Worm (Caenorhabditis elegans) whole organism, young adult: Measurements from ENCODE around the gene epg-7.

Experiments
- F10E7.11 ChIP-seq: sonication (generic microtip); optimal IDR thresholded peaks from 2 replicates; lab custom pipeline; 2017; ENCODE audit warnings: mild to moderate bottlenecking, missing genetic modification characterization, moderate library complexity, missing compliant biosample characterization
- F22D6.2 ChIP-seq: sonication (generic microtip); optimal IDR thresholded peaks from 2 replicates; lab custom pipeline; 2016; ENCODE audit warnings: mild to moderate bottlenecking, missing genetic modification characterization, missing compliant biosample characterization
- F23B12.7 ChIP-seq: sonication (generic microtip); optimal IDR thresholded peaks from 2 replicates; lab custom pipeline; 2017; ENCODE audit warnings: missing genetic modification characterization, mild to moderate bottlenecking, missing compliant biosample characterization, antibody characterized with exemption, moderate library complexity; ENCODE audit not compliant: insufficient read depth
- K11D2.4 ChIP-seq: fragments of 200-800 bp; sonication (Bioruptor generic); IDR thresholded peaks from 2 replicates; pipeline ENCODE4 v1.3.6; 2022; ENCODE audit warnings: missing genetic modification reagents, missing genetic modification characterization, missing compliant biosample characterization
- Y53F4B.3 ChIP-seq: fragments of 200-800 bp; sonication (Bioruptor generic); IDR thresholded peaks from 2 replicates; pipeline ENCODE4 v1.3.6; 2022; ENCODE audit warnings: missing genetic modification reagents, missing genetic modification characterization, missing compliant biosample characterization
- Y95B8A.8 ChIP-seq: fragments of 200-800 bp; sonication (Bioruptor generic); IDR thresholded peaks from 2 replicates; pipeline ENCODE4 v1.3.6; 2022; ENCODE audit warnings: missing genetic modification reagents, missing genetic modification characterization, missing compliant biosample characterization
- ZK185.1 ChIP-seq: sonication (generic microtip); optimal IDR thresholded peaks from 2 replicates; lab custom pipeline; 2016; ENCODE audit warnings: mild to moderate bottlenecking, missing genetic modification characterization, missing compliant biosample characterization; ENCODE audit not compliant: poor library complexity, severe bottlenecking
- atf-7 ChIP-seq: sonication (generic microtip); optimal IDR thresholded peaks from 2 replicates; lab custom pipeline; 2017; ENCODE audit warnings: mild to moderate bottlenecking, missing genetic modification characterization, missing compliant biosample characterization
- bed-1 ChIP-seq: fragments of 200-800 bp; sonication (Bioruptor generic); IDR thresholded peaks from 2 replicates; pipeline ENCODE4 v1.3.6; 2022; ENCODE audit warnings: missing genetic modification reagents, missing genetic modification characterization, missing compliant biosample characterization
- cebp-1 ChIP-seq, 2 experiments: fragments of 200-800 bp in 1 of 2; sonication (Bioruptor generic) in 1 of 2; sonication (generic microtip) in 1 of 2; IDR thresholded peaks in 1 of 2; optimal IDR thresholded peaks in 1 of 2; 2 replicates each; pipeline versions ENCODE4 v1.3.6 to Lab custom; 2017 to 2022; ENCODE audit warnings: missing compliant biosample characterization in 2 of 2, missing genetic modification characterization in 2 of 2, mild to moderate bottlenecking in 1 of 2, missing genetic modification reagents in 1 of 2, moderate library complexity in 1 of 2
- ceh-100 ChIP-seq: fragments of 200-800 bp; sonication (Bioruptor generic); IDR thresholded peaks from 2 replicates; pipeline ENCODE4 v1.3.6; 2022; ENCODE audit warnings: missing genetic modification reagents, missing genetic modification characterization, missing compliant biosample characterization
- ceh-79 ChIP-seq: sonication (generic microtip); optimal IDR thresholded peaks from 2 replicates; lab custom pipeline; 2017; ENCODE audit warnings: mild to moderate bottlenecking, missing genetic modification characterization, missing compliant biosample characterization
- ceh-91 ChIP-seq: fragments of 200-800 bp; sonication (Bioruptor generic); IDR thresholded peaks from 2 replicates; pipeline ENCODE4 v1.3.6; 2022; ENCODE audit warnings: missing genetic modification reagents, missing genetic modification characterization, missing compliant biosample characterization
- chd-7 ChIP-seq: sonication (generic microtip); optimal IDR thresholded peaks from 2 replicates; lab custom pipeline; 2016; ENCODE audit warnings: mild to moderate bottlenecking, missing genetic modification characterization, moderate library complexity, missing compliant biosample characterization
- die-1 ChIP-seq: sonication (generic microtip); optimal IDR thresholded peaks from 2 replicates; lab custom pipeline; 2016; ENCODE audit warnings: missing genotype, mild to moderate bottlenecking, missing genetic modification characterization, missing compliant biosample characterization
- dpl-1 ChIP-seq: fragments of 150-350 bp; optimal IDR thresholded peaks from 2 replicates; lab custom pipeline; 2014; ENCODE audit warnings: missing biosample characterization, missing genetic modification reagents, missing genetic modification characterization
- efl-1 ChIP-seq: fragments of 150-350 bp; optimal IDR thresholded peaks from 2 replicates; lab custom pipeline; 2014; ENCODE audit warnings: missing biosample characterization, missing genetic modification reagents, missing genetic modification characterization
- ets-4 ChIP-seq: fragments of 200-800 bp; sonication (Bioruptor generic); optimal IDR thresholded peaks from 2 replicates; lab custom pipeline; 2018; ENCODE audit warnings: mild to moderate bottlenecking, missing genetic modification characterization, missing compliant biosample characterization
- hsf-1 ChIP-seq: fragments of 200-800 bp; sonication (Bioruptor generic); IDR thresholded peaks from 2 replicates; pipeline ENCODE4 v1.3.6; 2022; ENCODE audit warnings: missing genetic modification reagents, missing genetic modification characterization, missing compliant biosample characterization
- let-607 ChIP-seq, 2 experiments: fragments of 200-800 bp in 1 of 2; sonication (Bioruptor generic) in 1 of 2; sonication (generic microtip) in 1 of 2; optimal IDR thresholded peaks; 2 replicates each; lab custom pipeline; 2016 to 2018; ENCODE audit warnings: mild to moderate bottlenecking in 2 of 2, missing compliant biosample characterization in 2 of 2, missing genetic modification characterization in 2 of 2, moderate library complexity in 2 of 2, missing genotype in 1 of 2
- lsy-27 ChIP-seq: sonication (generic microtip); optimal IDR thresholded peaks from 2 replicates; lab custom pipeline; 2017; ENCODE audit warnings: missing genetic modification characterization, mild to moderate bottlenecking, missing compliant biosample characterization, antibody characterized with exemption, missing genotype, borderline replicate concordance; ENCODE audit not compliant: insufficient read depth
- madf-3 ChIP-seq: fragments of 200-800 bp; sonication (Bioruptor generic); IDR thresholded peaks from 2 replicates; pipeline ENCODE4 v1.3.6; 2022; ENCODE audit warnings: missing genetic modification reagents, missing genetic modification characterization, missing compliant biosample characterization
- madf-6 ChIP-seq: fragments of 200-800 bp; sonication (Bioruptor generic); IDR thresholded peaks from 2 replicates; pipeline ENCODE4 v1.3.6; 2022; ENCODE audit warnings: missing genetic modification reagents, missing genetic modification characterization, missing compliant biosample characterization
- madf-8 ChIP-seq: fragments of 200-800 bp; sonication (Bioruptor generic); conservative IDR thresholded peaks from 2 replicates; pipeline ENCODE4 v1.3.6; 2022; ENCODE audit warnings: missing genetic modification reagents, missing genetic modification characterization, missing compliant biosample characterization
- nhr-27 ChIP-seq: fragments of 200-800 bp; sonication (Bioruptor generic); optimal IDR thresholded peaks from 2 replicates; lab custom pipeline; 2018; ENCODE audit warnings: mild to moderate bottlenecking, missing genetic modification characterization, moderate library complexity, missing compliant biosample characterization
- nhr-80 ChIP-seq: sonication (generic microtip); optimal IDR thresholded peaks from 2 replicates; lab custom pipeline; 2016; ENCODE audit warnings: missing genetic modification characterization, missing compliant biosample characterization
- rcor-1 ChIP-seq: fragments of 200-800 bp; sonication (Bioruptor generic); IDR thresholded peaks from 2 replicates; pipeline ENCODE4 v1.3.6; 2022; ENCODE audit warnings: missing genetic modification reagents, missing genetic modification characterization, missing compliant biosample characterization
- rec-8 ChIP-seq, 2 experiments: sonication (generic microtip); optimal IDR thresholded peaks; 2 replicates each; lab custom pipeline; 2016; ENCODE audit warnings: mild to moderate bottlenecking in 2 of 2, missing genetic modification characterization in 2 of 2, missing genetic modification reagents in 2 of 2, missing genotype in 2 of 2, missing biosample characterization in 1 of 2, missing compliant biosample characterization in 1 of 2, moderate library complexity in 1 of 2
- sea-2 ChIP-seq: fragments of 200-800 bp; sonication (Bioruptor generic); IDR thresholded peaks from 2 replicates; pipeline ENCODE4 v1.3.6; 2022; ENCODE audit warnings: missing genetic modification characterization, missing compliant biosample characterization
- snpc-4 ChIP-seq, 5 experiments: fragments of 150-350 bp in 1 of 5; sonication (generic microtip) in 4 of 5; optimal IDR thresholded peaks; 2 replicates each; lab custom pipeline; 2014 to 2018; ENCODE audit warnings: missing genetic modification characterization in 5 of 5, missing biosample characterization in 3 of 5, antibody characterized with exemption in 2 of 5, mild to moderate bottlenecking in 2 of 5, missing compliant biosample characterization in 2 of 5, missing genotype in 2 of 5, moderate library complexity in 2 of 5, missing genetic modification reagents in 1 of 5
- sptf-2 ChIP-seq: fragments of 200-800 bp; sonication (Bioruptor generic); optimal IDR thresholded peaks from 2 replicates; lab custom pipeline; 2018; ENCODE audit warnings: mild to moderate bottlenecking, missing genetic modification characterization, missing compliant biosample characterization
- tbp1 ChIP-seq: fragments of 200-800 bp; sonication (Bioruptor generic); optimal IDR thresholded peaks from 2 replicates; lab custom pipeline; 2018; ENCODE audit warnings: mild to moderate bottlenecking, missing genetic modification characterization, missing compliant biosample characterization
- xnd-1 ChIP-seq: sonication (generic microtip); optimal IDR thresholded peaks from 2 replicates; lab custom pipeline; 2016; ENCODE audit warnings: missing genotype, missing genetic modification reagents, missing genetic modification characterization, missing compliant biosample characterization
- ztf-22 ChIP-seq: fragments of 200-800 bp; sonication (Bioruptor generic); optimal IDR thresholded peaks from 2 replicates; lab custom pipeline; 2018; ENCODE audit warnings: mild to moderate bottlenecking, missing genetic modification characterization, moderate library complexity, missing compliant biosample characterization
- ztf-26 ChIP-seq: sonication (generic microtip); optimal IDR thresholded peaks from 2 replicates; lab custom pipeline; 2017; ENCODE audit warnings: missing genetic modification characterization, missing compliant biosample characterization
- ztf-6 ChIP-seq: fragments of 200-800 bp; sonication (Bioruptor generic); IDR thresholded peaks from 2 replicates; pipeline ENCODE4 v1.3.6; 2022; ENCODE audit warnings: missing genetic modification reagents, missing genetic modification characterization, missing compliant biosample characterization

The epg-7 gene

DNA sequence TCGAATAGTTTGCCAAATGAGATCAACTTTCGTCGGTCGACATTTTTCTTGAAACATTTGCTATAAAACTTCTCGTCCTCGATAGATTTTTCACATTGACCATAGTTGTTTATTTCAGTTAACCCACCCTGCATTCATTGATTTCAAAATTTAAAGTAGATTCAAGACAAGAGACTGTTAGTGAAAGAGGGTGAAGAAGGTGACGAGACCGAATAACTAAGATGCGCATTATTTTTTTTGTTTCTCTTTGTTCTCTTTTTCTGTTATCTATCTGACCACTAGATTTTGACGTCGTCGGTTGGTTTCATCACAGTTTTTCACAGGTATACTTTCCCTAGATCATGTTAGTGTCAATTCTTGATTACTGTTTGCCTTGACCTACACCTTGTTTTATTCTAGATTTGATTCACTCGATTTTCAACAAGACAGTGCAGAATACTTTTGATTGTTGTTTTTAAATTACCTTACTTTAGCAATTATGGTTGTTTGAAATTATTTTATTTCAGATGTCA, 3.8 kb upstream of the epg-7 start, which contains the start of gene ttr-30:
Gene ttr-30 (plus strand): TSS at position 265 of the 512 bp plus-strand sequence.
- peak; percentile 5 for TF ChIP-seq ztf-26
- no peak for TF ChIP-seq ceh-79 (tag; lab: Kevin White, UChicago)
- TF ChIP-seq bed-1, result no peak

DNA sequence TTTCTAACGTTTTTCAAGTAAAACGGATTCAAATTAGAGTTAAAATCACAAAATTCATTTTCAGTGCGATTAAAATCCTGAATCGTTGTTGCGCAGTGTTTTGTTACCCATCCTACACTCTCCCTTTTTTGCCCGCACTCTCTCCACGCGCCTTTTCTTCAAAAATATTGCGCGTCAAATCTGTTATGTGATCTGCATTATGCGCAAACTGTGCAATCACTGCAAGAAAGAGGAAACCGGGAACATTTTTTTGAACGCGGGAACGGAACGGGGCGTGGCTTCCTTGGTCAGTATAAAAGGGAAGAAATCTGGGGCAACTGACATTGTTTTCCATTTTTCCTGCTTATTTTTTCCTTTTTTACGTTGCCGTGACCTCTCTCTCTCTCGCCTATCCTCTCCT, 5.9 kb downstream of the epg-7 start:
- peak; percentile 70 for TF ChIP-seq efl-1
- no peak for TF ChIP-seq madf-3 (GFP tag; lab: Robert Waterston, UW)
- TF ChIP-seq Y53F4B.3 (GFP tag; lab: Robert Waterston, UW), result no peak
- 0 out of 2 replicates have a peak, but pooled peaks have one; percentile 23 for TF ChIP-seq rcor-1 (GFP tag; lab: Robert Waterston, UW)
- no peak for TF ChIP-seq F22D6.2
- TF ChIP-seq chd-7 (tag; lab: Kevin White, UChicago), result no peak
- TF ChIP-seq madf-6 (GFP tag; lab: Robert Waterston, UW), result peak; percentile 63
- TF ChIP-seq dpl-1 (GFP tag; lab: Kevin White, UChicago), result peak; percentile 3
- TF ChIP-seq madf-8, result peak; percentile 23; the same call in 1 of the 2 replicates
- no peak for TF ChIP-seq ztf-6
- no peak for TF ChIP-seq xnd-1
- no peak for TF ChIP-seq sea-2
- TF ChIP-seq ceh-91 (GFP tag; lab: Robert Waterston, UW), result no peak
- TF ChIP-seq F23B12.7 (tag; lab: Kevin White, UChicago), result no peak
- TF ChIP-seq Y95B8A.8, result no peak
- TF ChIP-seq nhr-27, result no peak

- TF ChIP-seq lsy-27 (tag; lab: Kevin White, UChicago), result no peak
- TF ChIP-seq ets-4 (GFP tag; lab: Kevin White, UChicago), result peak; percentile 59
- TF ChIP-seq ZK185.1 (tag; lab: Kevin White, UChicago), result peak; percentile 16
- peak; percentile 42 for TF ChIP-seq tbp1 (GFP tag; lab: Kevin White, UChicago)
- TF ChIP-seq let-607 (tag; optimal IDR thresholded peaks at IDR 0.05; lab: Kevin White, UChicago), result peak in 1 of 2 experiments; percentile 42
- peak; percentile 99 for TF ChIP-seq nhr-80 (tag; lab: Kevin White, UChicago)
- no peak for TF ChIP-seq cebp-1 (GFP tag; IDR thresholded peaks at IDR 0.05; lab: Robert Waterston, UW)
- TF ChIP-seq cebp-1 (tag; optimal IDR thresholded peaks at IDR 0.05; lab: Kevin White, UChicago), result peak; percentile 3
- no peak for TF ChIP-seq sptf-2 (GFP tag; lab: Kevin White, UChicago)
- TF ChIP-seq hsf-1 (GFP tag; lab: Robert Waterston, UW), result no peak
- TF ChIP-seq die-1 (tag; lab: Kevin White, UChicago), result no peak
- TF ChIP-seq K11D2.4 (GFP tag; lab: Robert Waterston, UW), result no peak
- peak; percentile 13 for TF ChIP-seq ztf-22
- TF ChIP-seq atf-7 (tag; lab: Kevin White, UChicago), result peak; percentile 32
- TF ChIP-seq, all 124 proteins: peak for 8
These were observed 6.5 kb downstream of the epg-7 start, which contains the start of gene C07D8.6 for ce11 chrX:7340915-7341559. Gene C07D8.6 (plus strand): TSS chrX:7341509.

DNA sequence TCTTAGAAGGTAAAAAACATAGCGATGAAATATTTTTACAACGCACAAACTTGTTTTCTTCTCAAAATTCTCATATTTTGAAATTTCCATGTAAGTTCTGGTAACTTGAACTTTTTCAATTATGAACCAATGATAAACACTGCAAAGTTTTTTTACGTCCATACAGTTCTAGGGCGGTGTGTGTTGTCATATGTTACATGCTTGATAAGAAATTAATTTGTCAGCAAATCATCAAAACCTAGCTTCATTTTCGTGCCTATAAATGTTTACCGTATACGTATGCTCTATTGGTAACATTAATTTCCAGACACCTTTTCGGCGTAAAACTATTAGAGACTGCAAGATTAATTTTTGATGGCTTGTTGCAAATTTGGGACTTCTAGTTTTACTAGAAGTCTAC, 8.7 kb downstream of the epg-7 start:
- TF ChIP-seq snpc-4 (GFP tag; optimal IDR thresholded peaks at IDR 0.05; lab: Kevin White, UChicago) (no peak), snpc-4 (tag; optimal IDR thresholded peaks at IDR 0.05; lab: Kevin White, UChicago) (no peak), F10E7.11 (no peak), nhr-80 (tag; lab: Kevin White, UChicago) (peak; percentile 19), rec-8 (tag; optimal IDR thresholded peaks at IDR 0.05; lab: Kevin White, UChicago) (no peak), ceh-100 (no peak)
